Worm (Caenorhabditis elegans): ENCODE measurements around the gene H04M03.11.

- TF ChIP-seq ceh-82 (tag; optimal IDR thresholded peaks at IDR 0.05), result no peak
- TF ChIP-seq aha-1 (tag; optimal IDR thresholded peaks at IDR 0.05), result no peak
- TF ChIP-seq lsy-2 (tag; optimal IDR thresholded peaks at IDR 0.05), result no peak
- no peak for TF ChIP-seq nhr-90 (tag; optimal IDR thresholded peaks at IDR 0.05; ENCODE audit: poor library complexity)
- TF ChIP-seq sup-37 (GFP tag; optimal IDR thresholded peaks at IDR 0.05), result no peak
- TF ChIP-seq fkh-10 (GFP tag; optimal IDR thresholded peaks at IDR 0.05), result no peak
- TF ChIP-seq vab-15 (tag; optimal IDR thresholded peaks at IDR 0.05), result no peak
- no peak for TF ChIP-seq ets-5 (GFP tag; IDR thresholded peaks at IDR 0.05)
- TF ChIP-seq isw-1 (GFP tag; IDR thresholded peaks at IDR 0.05), result no peak
- no peak for TF ChIP-seq lin-14 (GFP tag; optimal IDR thresholded peaks at IDR 0.05)
- TF ChIP-seq nhr-12 (tag; optimal IDR thresholded peaks at IDR 0.05), result no peak
Measured at ce11 chrIV:5850765-5851377, 33.5 kb downstream of the H04M03.11 start.
